Fruit fly (Drosophila melanogaster) whole organism, embryonic: ENCODE results near the gene CG10195.

Experiments
- Atf-2 ChIP-seq: fragments of 200-800 bp; sonication (Bioruptor generic); optimal IDR thresholded peaks from 2 replicates; lab custom pipeline; 2016; ENCODE audit warnings: missing biosample characterization, missing genetic modification characterization
- CG10431 ChIP-seq: fragments of 200-800 bp; sonication (Bioruptor generic); optimal IDR thresholded peaks from 3 replicates; lab custom pipeline; 2018; ENCODE audit warnings: missing biosample characterization, mild to moderate bottlenecking, missing genetic modification characterization
- CG10654 ChIP-seq: fragments of 200-800 bp; sonication (Bioruptor generic); optimal IDR thresholded peaks from 2 replicates; lab custom pipeline; 2016; ENCODE audit warnings: missing biosample characterization, missing genetic modification characterization
- CG11695 ChIP-seq: fragments of 200-800 bp; sonication (Bioruptor generic); IDR thresholded peaks from 3 replicates; pipeline ENCODE4 v1.3.6; 2022; ENCODE audit warnings: missing biosample characterization, missing genetic modification characterization
- CG12299 ChIP-seq: fragments of 200-800 bp; sonication (Bioruptor generic); optimal IDR thresholded peaks from 2 replicates; lab custom pipeline; 2018; ENCODE audit warnings: missing biosample characterization, mild to moderate bottlenecking, missing genetic modification characterization
- CG14014 ChIP-seq: fragments of 200-800 bp; sonication (Bioruptor generic); IDR thresholded peaks from 2 replicates; pipeline ENCODE4 v1.3.6; 2022; ENCODE audit warnings: missing biosample characterization, missing genetic modification characterization
- CG14860 ChIP-seq: fragments of 200-800 bp; sonication (Bioruptor generic); IDR thresholded peaks from 3 replicates; pipeline ENCODE4 v1.3.6; 2022; ENCODE audit warnings: missing biosample characterization, missing genetic modification characterization; ENCODE audit not compliant: partially characterized antibody
- CG18476 ChIP-seq: fragments of 200-800 bp; sonication (Bioruptor generic); optimal IDR thresholded peaks from 2 replicates; lab custom pipeline; 2016; ENCODE audit warnings: missing biosample characterization, mild to moderate bottlenecking, missing genetic modification characterization
- CG2120 ChIP-seq: fragments of 200-800 bp; sonication (Bioruptor generic); optimal IDR thresholded peaks from 3 replicates; lab custom pipeline; 2016; ENCODE audit warnings: missing biosample characterization, missing genetic modification characterization
- CG2678 ChIP-seq: fragments of 200-800 bp; sonication (Bioruptor generic); optimal IDR thresholded peaks from 3 replicates; lab custom pipeline; 2019; ENCODE audit warnings: missing biosample characterization, mild to moderate bottlenecking, missing genetic modification characterization, moderate library complexity
- CG31224 ChIP-seq: fragments of 200-800 bp; sonication (Bioruptor generic); IDR thresholded peaks from 2 replicates; pipeline ENCODE4 v1.3.6; 2022; ENCODE audit warnings: missing biosample characterization, missing genetic modification characterization
- CG33557 ChIP-seq: fragments of 200-800 bp; sonication (Bioruptor generic); optimal IDR thresholded peaks from 2 replicates; lab custom pipeline; 2019; ENCODE audit warnings: missing biosample characterization, mild to moderate bottlenecking, missing genetic modification characterization, moderate library complexity
- CG3995 ChIP-seq: fragments of 200-800 bp; sonication (Bioruptor generic); optimal IDR thresholded peaks from 3 replicates; lab custom pipeline; 2016; ENCODE audit warnings: missing biosample characterization, missing genetic modification characterization
- CG4404 ChIP-seq: fragments of 200-800 bp; sonication (Bioruptor generic); IDR thresholded peaks from 2 replicates; pipeline ENCODE4 v1.3.6; 2022; ENCODE audit warnings: missing biosample characterization, missing genetic modification characterization
- CG4617 ChIP-seq: fragments of 200-800 bp; sonication (Bioruptor generic); optimal IDR thresholded peaks from 3 replicates; lab custom pipeline; 2016; ENCODE audit warnings: missing biosample characterization, missing genetic modification characterization, borderline replicate concordance
- CG5245 ChIP-seq: fragments of 200-800 bp; sonication (Bioruptor generic); optimal IDR thresholded peaks from 3 replicates; lab custom pipeline; 2016; ENCODE audit warnings: missing biosample characterization, missing genetic modification characterization
- CG6689 ChIP-seq: fragments of 200-800 bp; sonication (Bioruptor generic); IDR thresholded peaks from 2 replicates; pipeline ENCODE4 v1.3.6; 2022; ENCODE audit warnings: missing biosample characterization, missing genetic modification characterization
- CG6854 ChIP-seq: fragments of 200-800 bp; sonication (Bioruptor generic); optimal IDR thresholded peaks from 3 replicates; lab custom pipeline; 2017; ENCODE audit warnings: missing biosample characterization, mild to moderate bottlenecking, missing genetic modification characterization
- CG7357 ChIP-seq: fragments of 200-800 bp; sonication (Bioruptor generic); IDR thresholded peaks from 3 replicates; pipeline ENCODE4 v1.3.6; 2022; ENCODE audit warnings: missing biosample characterization, missing genetic modification characterization
- CG7372 ChIP-seq: fragments of 200-800 bp; sonication (Bioruptor generic); IDR thresholded peaks from 2 replicates; pipeline ENCODE4 v1.3.6; 2022; ENCODE audit warnings: missing biosample characterization, missing genetic modification characterization
- CG8281 ChIP-seq: fragments of 200-800 bp; sonication (Bioruptor generic); optimal IDR thresholded peaks from 2 replicates; lab custom pipeline; 2018; ENCODE audit warnings: missing biosample characterization, mild to moderate bottlenecking, missing genetic modification characterization, moderate library complexity
- CG9876 ChIP-seq: fragments of 200-800 bp; sonication (Bioruptor generic); optimal IDR thresholded peaks from 2 replicates; lab custom pipeline; 2016; ENCODE audit warnings: missing biosample characterization, missing genetic modification characterization
- CTCF ChIP-seq: fragments of 200-800 bp; sonication (Bioruptor generic); optimal IDR thresholded peaks from 2 replicates; lab custom pipeline; 2017; ENCODE audit warnings: missing biosample characterization, mild to moderate bottlenecking, missing genetic modification characterization, moderate library complexity
- GATAe ChIP-seq: fragments of 200-800 bp; sonication (Bioruptor generic); conservative IDR thresholded peaks from 2 replicates; pipeline ENCODE4 v1.3.6; 2022; ENCODE audit warnings: missing biosample characterization, missing genetic modification characterization
- H15 ChIP-seq: fragments of 200-800 bp; sonication (Bioruptor generic); IDR thresholded peaks from 3 replicates; pipeline ENCODE4 v1.3.6; 2022; ENCODE audit warnings: missing biosample characterization, missing genetic modification characterization
- HmgD ChIP-seq: fragments of 200-800 bp; sonication (Bioruptor generic); optimal IDR thresholded peaks from 3 replicates; lab custom pipeline; 2016; ENCODE audit warnings: missing biosample characterization, missing genetic modification characterization
- Hr3 ChIP-seq: fragments of 200-800 bp; sonication (Bioruptor generic); optimal IDR thresholded peaks from 3 replicates; lab custom pipeline; 2016; ENCODE audit warnings: missing biosample characterization, missing genetic modification characterization
- NC2β ChIP-seq: fragments of 200-800 bp; sonication (Bioruptor generic); optimal IDR thresholded peaks from 2 replicates; lab custom pipeline; 2016; ENCODE audit warnings: missing biosample characterization, missing genetic modification characterization
- NFAT ChIP-seq: fragments of 200-800 bp; sonication (Bioruptor generic); IDR thresholded peaks from 2 replicates; pipeline ENCODE4 v1.3.6; 2022; ENCODE audit warnings: missing biosample characterization, missing genetic modification characterization
- Oaz ChIP-seq: fragments of 200-800 bp; sonication (Bioruptor generic); IDR thresholded peaks from 2 replicates; pipeline ENCODE4 v1.3.6; 2022; ENCODE audit warnings: missing biosample characterization, missing genetic modification characterization
- Ptx1 ChIP-seq: fragments of 200-800 bp; sonication (Bioruptor generic); IDR thresholded peaks from 2 replicates; pipeline ENCODE4 v1.3.6; 2022; ENCODE audit warnings: missing biosample characterization, missing genetic modification characterization
- Sin3A ChIP-seq: fragments of >200 bp; optimal IDR thresholded peaks from 2 replicates; lab custom pipeline; 2018
- abd-A ChIP-seq: fragments of 200-800 bp; sonication (Bioruptor generic); optimal IDR thresholded peaks from 3 replicates; lab custom pipeline; 2019; ENCODE audit warnings: missing biosample characterization, mild to moderate bottlenecking, missing genetic modification characterization, moderate library complexity
- ash1 ChIP-seq: fragments of 200-800 bp; sonication (Bioruptor generic); optimal IDR thresholded peaks from 2 replicates; lab custom pipeline; 2018; ENCODE audit warnings: missing biosample characterization, mild to moderate bottlenecking, missing genetic modification characterization
- bab2 ChIP-seq: fragments of 200-800 bp; sonication (Bioruptor generic); optimal IDR thresholded peaks from 2 replicates; lab custom pipeline; 2016; ENCODE audit warnings: missing biosample characterization, missing genetic modification characterization
- bcd ChIP-seq: fragments of 200-800 bp; sonication (Bioruptor generic); optimal IDR thresholded peaks from 2 replicates; lab custom pipeline; 2017; ENCODE audit warnings: missing biosample characterization, mild to moderate bottlenecking, missing genetic modification characterization
- cad ChIP-seq: fragments of >200 bp; optimal IDR thresholded peaks from 2 replicates; lab custom pipeline; 2017; ENCODE audit warnings: missing biosample characterization, missing genetic modification characterization
- dmrt11E ChIP-seq: fragments of 200-800 bp; sonication (Bioruptor generic); optimal IDR thresholded peaks from 3 replicates; lab custom pipeline; 2018; ENCODE audit warnings: missing biosample characterization, mild to moderate bottlenecking, missing genetic modification characterization, moderate library complexity
- dmrt99B ChIP-seq: fragments of 200-800 bp; sonication (Bioruptor generic); optimal IDR thresholded peaks from 2 replicates; lab custom pipeline; 2018; ENCODE audit warnings: missing biosample characterization, mild to moderate bottlenecking, missing genetic modification characterization, moderate library complexity
- ems ChIP-seq: fragments of 200-800 bp; sonication (Bioruptor generic); optimal IDR thresholded peaks from 3 replicates; lab custom pipeline; 2016; ENCODE audit warnings: missing biosample characterization, missing genetic modification characterization
- fd96Cb ChIP-seq: fragments of 200-800 bp; sonication (Bioruptor generic); optimal IDR thresholded peaks from 2 replicates; lab custom pipeline; 2018; ENCODE audit warnings: missing biosample characterization, mild to moderate bottlenecking, missing genetic modification characterization, moderate library complexity
- gem ChIP-seq: fragments of 200-800 bp; sonication (Bioruptor generic); optimal IDR thresholded peaks from 2 replicates; lab custom pipeline; 2019; ENCODE audit warnings: missing biosample characterization, mild to moderate bottlenecking, missing genetic modification characterization, moderate library complexity
- her ChIP-seq: fragments of 200-800 bp; sonication (Bioruptor generic); optimal IDR thresholded peaks from 2 replicates; lab custom pipeline; 2016; ENCODE audit warnings: missing biosample characterization, missing genetic modification characterization
- insv ChIP-seq, 2 experiments: fragments of 200-800 bp; sonication (Bioruptor generic); optimal IDR thresholded peaks; 3 replicates each; lab custom pipeline; 2016 to 2018; ENCODE audit warnings: missing biosample characterization in 2 of 2, missing genetic modification characterization in 2 of 2
- inv ChIP-seq: fragments of 200-800 bp; sonication (Bioruptor generic); IDR thresholded peaks from 2 replicates; pipeline ENCODE4 v1.3.6; 2022; ENCODE audit warnings: missing biosample characterization, missing genetic modification characterization; ENCODE audit not compliant: partially characterized antibody
- lmd ChIP-seq: fragments of 200-800 bp; sonication (Bioruptor generic); IDR thresholded peaks from 2 replicates; pipeline ENCODE4 v1.3.6; 2022; ENCODE audit warnings: missing biosample characterization, missing genetic modification characterization
- mam ChIP-seq: fragments of 200-800 bp; sonication (Bioruptor generic); optimal IDR thresholded peaks from 3 replicates; lab custom pipeline; 2016; ENCODE audit warnings: missing biosample characterization, missing genetic modification characterization
- prd ChIP-seq, 3 experiments: fragments of >200 bp in 2 of 3; fragments of 200-800 bp in 1 of 3; sonication (Bioruptor generic) in 1 of 3; optimal IDR thresholded peaks in 2 of 3; IDR thresholded peaks in 1 of 3; 2 replicates in 2 of 3; 3 replicates in 1 of 3; pipeline versions ENCODE4 v1.3.6 to Lab custom; 2017 to 2022; ENCODE audit warnings: missing biosample characterization in 1 of 3, missing genetic modification characterization in 1 of 3
- slbo ChIP-seq: fragments of 200-800 bp; sonication (Bioruptor generic); IDR thresholded peaks from 2 replicates; pipeline ENCODE4 v1.3.6; 2022; ENCODE audit warnings: missing biosample characterization, missing genetic modification characterization
- usp ChIP-seq: fragments of >200 bp; optimal IDR thresholded peaks from 2 replicates; lab custom pipeline; 2017; ENCODE audit warnings: missing biosample characterization, missing genetic modification characterization

CG10195 gene

DNA sequence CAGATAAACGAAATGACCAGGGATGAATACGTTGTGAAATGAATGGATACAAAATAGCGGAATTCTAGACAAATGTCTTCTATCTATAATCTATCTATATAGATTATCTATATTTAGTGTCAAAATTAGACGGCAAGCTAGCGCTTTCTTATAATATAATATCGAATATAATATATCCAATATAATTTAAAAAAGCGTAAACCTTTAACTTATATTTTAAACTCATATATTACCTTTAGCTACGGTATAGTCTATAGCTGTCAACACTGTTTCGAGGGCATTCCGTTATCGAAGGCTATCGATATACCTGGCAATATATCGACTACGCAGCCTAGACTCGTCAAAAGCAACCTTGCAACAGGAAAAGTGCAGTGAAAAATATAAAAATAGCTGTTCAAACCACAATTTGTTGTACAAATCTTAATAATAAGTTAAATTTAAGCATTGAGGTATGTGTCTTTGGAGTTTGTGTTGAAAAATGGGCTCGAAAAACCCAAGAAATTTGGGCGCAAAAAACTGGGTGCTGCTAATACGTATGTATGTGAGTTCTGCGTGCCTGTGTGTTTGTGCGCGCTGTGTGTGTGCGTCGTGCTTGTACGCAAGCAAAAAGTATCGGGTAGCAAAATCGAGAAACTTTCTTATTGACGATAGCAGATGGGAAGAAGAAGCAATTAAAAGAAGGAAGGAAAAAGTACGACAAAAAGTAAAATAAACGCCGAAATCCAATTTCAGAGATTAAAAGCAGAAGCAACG, 8.6 kb upstream of the CG10195 start, which contains the start of the genes swm and Ctu2 (continued):
- TF ChIP-seq CG18476 (no peak), CG5245 (GFP tag; lab: Kevin White, UChicago) (no peak), gem (no peak), CG6854 (GFP tag; lab: Kevin White, UChicago) (no peak), CG6689 (GFP tag; lab: Robert Waterston, UW) (peak; percentile 68), CG2120 (peak; percentile 47), CG4617 (GFP tag; lab: Kevin White, UChicago) (peak; percentile 45), abd-A (tag; lab: Kevin White, UChicago) (no peak), bab2 (GFP tag; lab: Kevin White, UChicago) (no peak), prd (optimal IDR thresholded peaks at IDR 0.05; lab: Kevin White, UChicago) (no peak), prd (GFP tag; IDR thresholded peaks at IDR 0.05; lab: Robert Waterston, UW) (peak; percentile 63; the same call in 2 of the 3 replicates), Sin3A (lab: Kevin White, UChicago) (peak; percentile 66), Oaz (GFP tag; lab: Robert Waterston, UW) (peak; percentile 52; the same call in 1 of the 2 replicates), CG2678 (tag; lab: Kevin White, UChicago) (no peak), lmd (GFP tag; lab: Robert Waterston, UW) (peak; percentile 51), CG7372 (peak; percentile 57; the same call in 1 of the 2 replicates), Ptx1 (peak; percentile 72), CG12299 (peak; percentile 60), mam (GFP tag; lab: Kevin White, UChicago) (peak; percentile 20), CG3995 (GFP tag; lab: Kevin White, UChicago) (peak; percentile 3), HmgD (peak; percentile 24), bcd (GFP tag; lab: Kevin White, UChicago) (peak; percentile 63), ems (GFP tag; lab: Kevin White, UChicago) (no peak), CG9876 (no peak), inv (peak; percentile 62), CTCF (GFP tag; lab: Kevin White, UChicago) (no peak), CG33557 (GFP tag; lab: Kevin White, UChicago) (peak; percentile 58), CG14014 (GFP tag; lab: Robert Waterston, UW) (peak; percentile 65), dmrt11E (peak; percentile 65), CG31224 (peak; percentile 36; the same call in 1 of the 2 replicates), usp (GFP tag; lab: Kevin White, UChicago) (no peak), CG10431 (GFP tag; lab: Kevin White, UChicago) (no peak), her (no peak), CG7357 (GFP tag; lab: Robert Waterston, UW) (0 out of 3 replicates have a peak, but pooled peaks have one; percentile 36), NC2β (no peak), Hr3 (GFP tag; lab: Kevin White, UChicago) (peak; percentile 68), H15 (GFP tag; lab: Robert Waterston, UW) (no peak), NFAT (GFP tag; lab: Robert Waterston, UW) (no peak), GATAe (GFP tag; lab: Robert Waterston, UW) (0 out of 2 replicates have a peak, but pooled peaks have one; percentile 24), dmrt99B (tag; lab: Kevin White, UChicago) (no peak), CG4404 (peak; percentile 56), CG8281 (tag; lab: Kevin White, UChicago) (peak; percentile 84), ash1 (GFP tag; lab: Kevin White, UChicago) (no peak), CG14860 (GFP tag; lab: Robert Waterston, UW) (peak; percentile 64; the same call in 1 of the 3 replicates), cad (GFP tag; lab: Kevin White, UChicago) (no peak), Atf-2 (GFP tag; lab: Kevin White, UChicago) (no peak), CG11695 (peak; percentile 64; the same call in 2 of the 3 replicates), fd96Cb (peak; percentile 48), insv (GFP tag; optimal IDR thresholded peaks at IDR 0.05; lab: Kevin White, UChicago) (peak in 1 of 2 experiments; percentile 51), slbo (GFP tag; lab: Robert Waterston, UW) (peak; percentile 78), CG10654 (peak; percentile 14)
